Worm (Caenorhabditis elegans): ENCODE measurements around the gene osm-10.

The osm-10 gene

ce11 chrIII:7210486-7210885 is 32.6 kb upstream of the osm-10 start:
- TF ChIP-seq daf-16 (GFP tag; optimal IDR thresholded peaks at IDR 0.05) (no peak), daf-16 (tag; optimal IDR thresholded peaks at IDR 0.05) (no peak), ZK546.5 (tag; optimal IDR thresholded peaks at IDR 0.05) (no peak), ZK337.2 (GFP tag; IDR thresholded peaks at IDR 0.05) (no peak), aha-1 (tag) (peak; percentile 90), mes-2 (tag; optimal IDR thresholded peaks at IDR 0.05; ENCODE audit: poor library complexity, severe bottlenecking) (peak; percentile 35), unc-62 (GFP tag; optimal IDR thresholded peaks at IDR 0.05 in 1 of 2) (peak in 1 of 2 experiments; percentile 76), unc-62 (tag; optimal IDR thresholded peaks at IDR 0.05) (no peak)

ce11 chrIII:7212028-7212427 is 31.1 kb upstream of the osm-10 start:
- TF ChIP-seq zip-11 (GFP tag; IDR thresholded peaks at IDR 0.05) (no peak), Y105C5A.15 (GFP tag; IDR thresholded peaks at IDR 0.05) (no peak), R02D3.7 (tag; optimal IDR thresholded peaks at IDR 0.05) (no peak), Y5F2A.4 (GFP tag; optimal IDR thresholded peaks at IDR 0.05) (no peak), tag-97 (GFP tag; IDR thresholded peaks at IDR 0.05) (no peak), dmd-6 (GFP tag; IDR thresholded peaks at IDR 0.05) (peak; percentile 28; the same call in 1 of the 2 replicates), ceh-62 (tag; optimal IDR thresholded peaks at IDR 0.05) (no peak), nhr-48 (tag; optimal IDR thresholded peaks at IDR 0.05) (no peak), unc-62 (GFP tag; optimal IDR thresholded peaks at IDR 0.05 in 1 of 2) (peak in 1 of 2 experiments; percentile 61), unc-62 (tag; optimal IDR thresholded peaks at IDR 0.05) (no peak), nhr-25 (tag; optimal IDR thresholded peaks at IDR 0.05; ENCODE audit: borderline replicate concordance, insufficient read depth) (no peak), T20F7.1 (GFP tag; optimal IDR thresholded peaks at IDR 0.05) (no peak), mxl-3 (GFP tag; optimal IDR thresholded peaks at IDR 0.05) (no peak), rbr-2 (tag; optimal IDR thresholded peaks at IDR 0.05) (no peak), hlh-11 (tag; optimal IDR thresholded peaks at IDR 0.05) (peak; percentile 31), daf-16 (GFP tag; optimal IDR thresholded peaks at IDR 0.05) (no peak), daf-16 (tag; optimal IDR thresholded peaks at IDR 0.05) (peak; percentile 29), ceh-32 (tag; optimal IDR thresholded peaks at IDR 0.05; ENCODE audit: poor library complexity) (no peak), pqm-1 (tag; optimal IDR thresholded peaks at IDR 0.05) (peak; percentile 55), zfp-3 (GFP tag; conservative IDR thresholded peaks at IDR 0.05) (no peak), nhr-28 (tag; optimal IDR thresholded peaks at IDR 0.05) (peak; percentile 36), vab-7 (GFP tag; IDR thresholded peaks at IDR 0.05) (no peak), mxl-2 (GFP tag; conservative IDR thresholded peaks at IDR 0.05) (no peak), tra-1 (GFP tag; IDR thresholded peaks at IDR 0.05) (no peak)

- peak in 1 of 2 experiments; percentile 54 for TF ChIP-seq unc-62 (GFP tag; optimal IDR thresholded peaks at IDR 0.05 in 1 of 2)
- TF ChIP-seq unc-62 (tag; optimal IDR thresholded peaks at IDR 0.05): no peak
- TF ChIP-seq nhr-11 (tag; optimal IDR thresholded peaks at IDR 0.05): no peak
Measured at ce11 chrIII:7215532-7215931, 27.5 kb upstream of the osm-10 start.

ce11 chrIII:7216226-7216625 is 26.9 kb upstream of the osm-10 start, which contains the start of gene R151.1:
Gene R151.1 (plus strand): TSS chrIII:7216526.
- TF ChIP-seq nhr-10 (tag; optimal IDR thresholded peaks at IDR 0.05): no peak
- no peak for TF ChIP-seq ceh-62 (tag; optimal IDR thresholded peaks at IDR 0.05)
- no peak for TF ChIP-seq fos-1 (tag; optimal IDR thresholded peaks at IDR 0.05)
- no peak for TF ChIP-seq sdz-12 (GFP tag; optimal IDR thresholded peaks at IDR 0.05)
- no peak for TF ChIP-seq D1046.2 (GFP tag; IDR thresholded peaks at IDR 0.05)
- no peak for TF ChIP-seq snpc-4 (tag; optimal IDR thresholded peaks at IDR 0.05)
- TF ChIP-seq php-3 (GFP tag; IDR thresholded peaks at IDR 0.05): no peak
- no peak for TF ChIP-seq saeg-2 (GFP tag; IDR thresholded peaks at IDR 0.05)
- no peak for TF ChIP-seq daf-12 (tag; optimal IDR thresholded peaks at IDR 0.05)

Measured in whole organism, L4 larva.